Fruit fly (Drosophila melanogaster): ENCODE data around the gene Hsp110.

The Hsp110 gene

dm6 chr3L:14028485-14029384, 8.1 kb upstream of the Hsp110 start, which contains the start of gene Ptip:
Gene Ptip (minus strand): TSS chr3L:14029121.
- TF ChIP-seq Ets98B (GFP tag; IDR thresholded peaks at IDR 0.05) (0 out of 2 replicates have a peak, but pooled peaks have one; percentile 64), CG12605 (GFP tag; IDR thresholded peaks at IDR 0.05) (peak; percentile 66), CG8159 (tag; optimal IDR thresholded peaks at IDR 0.05) (no peak), CG4496 (GFP tag; IDR thresholded peaks at IDR 0.05) (peak; percentile 77), gl (tag; optimal IDR thresholded peaks at IDR 0.05) (peak; percentile 40), fd96Ca (GFP tag; IDR thresholded peaks at IDR 0.05) (no peak; the same call in 2 of the 3 replicates), CG8301 (tag; optimal IDR thresholded peaks at IDR 0.05) (no peak), CG32121 (GFP tag; IDR thresholded peaks at IDR 0.05) (peak; percentile 49; the same call in 1 of the 2 replicates), CG17806 (tag; optimal IDR thresholded peaks at IDR 0.05) (no peak)

DNA sequence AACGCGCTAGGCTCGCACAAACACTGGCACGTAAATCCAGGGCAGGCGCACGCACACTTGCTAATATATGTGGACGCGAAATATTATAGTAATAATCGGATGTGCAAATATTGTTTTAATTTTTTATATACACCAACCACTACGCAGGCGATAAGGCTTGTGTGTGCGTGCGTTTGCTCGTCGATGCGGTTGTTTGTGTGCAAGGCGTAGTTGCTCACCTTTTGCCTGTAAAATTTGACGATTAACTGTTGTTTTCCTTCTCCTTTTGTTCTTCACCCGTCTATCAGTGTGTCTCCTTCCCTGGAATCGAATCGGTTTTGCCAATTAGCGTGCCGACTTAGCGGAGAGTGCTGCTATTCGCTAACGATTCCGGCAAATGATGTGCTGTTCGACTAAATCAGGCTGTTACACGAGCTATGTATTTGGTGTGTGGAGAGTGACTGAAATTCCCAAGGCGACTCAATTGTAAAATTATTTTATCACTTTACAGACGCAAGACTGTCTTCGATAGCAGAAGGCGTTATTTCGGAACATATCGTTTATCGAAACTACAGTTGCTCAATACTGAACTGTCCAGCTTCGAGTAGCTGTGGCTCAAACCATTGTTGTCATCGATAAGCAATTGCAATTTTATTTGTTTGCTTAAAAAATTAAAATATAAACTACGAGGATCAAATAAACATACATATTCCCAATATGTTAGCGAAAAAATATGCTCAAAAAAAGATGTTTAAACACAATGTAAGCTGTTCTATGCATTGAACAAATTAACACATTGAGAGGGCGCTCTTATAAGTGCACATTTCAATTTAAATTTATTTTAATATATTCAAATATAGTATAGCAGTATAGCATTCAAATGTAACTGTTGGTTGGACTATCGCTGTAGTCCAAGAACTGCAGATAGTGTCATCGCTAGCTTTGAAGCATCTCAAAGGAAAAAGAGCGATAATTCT, 5.4 kb upstream of the Hsp110 start, which contains the start of the genes CG6650 and endos:
Gene CG6650, plus strand, starts transcription at position 280 of the 956 bp plus-strand sequence.
Gene endos, minus strand, starts transcription at position 536 of the 956 bp plus-strand sequence.
- TF ChIP-seq CG8301 (tag; optimal IDR thresholded peaks at IDR 0.05) (peak; percentile 47), EcR (GFP tag; optimal IDR thresholded peaks at IDR 0.05) (no peak), Ets98B (GFP tag; IDR thresholded peaks at IDR 0.05) (0 out of 2 replicates have a peak, but pooled peaks have one; percentile 5), CG12605 (GFP tag; IDR thresholded peaks at IDR 0.05) (no peak), CG10348 (GFP tag; IDR thresholded peaks at IDR 0.05) (no peak), Snoo (tag; optimal IDR thresholded peaks at IDR 0.05) (peak; percentile 5), CG13204 (GFP tag; optimal IDR thresholded peaks at IDR 0.05) (peak; percentile 25), rn (GFP tag; IDR thresholded peaks at IDR 0.05) (no peak), CG4496 (GFP tag; IDR thresholded peaks at IDR 0.05) (peak; percentile 51; the same call in 1 of the 3 replicates), CG14655 (GFP tag; optimal IDR thresholded peaks at IDR 0.05) (peak; percentile 20), fd96Ca (GFP tag; IDR thresholded peaks at IDR 0.05) (no peak), CG8159 (tag; optimal IDR thresholded peaks at IDR 0.05) (peak; percentile 21), CG15710 (tag; optimal IDR thresholded peaks at IDR 0.05) (peak; percentile 40), CG34367 (tag; optimal IDR thresholded peaks at IDR 0.05) (no peak), D1 (tag; optimal IDR thresholded peaks at IDR 0.05) (no peak), CG9948 (tag; optimal IDR thresholded peaks at IDR 0.05) (peak; percentile 4), gl (tag; optimal IDR thresholded peaks at IDR 0.05) (peak; percentile 18), CG17806 (tag; optimal IDR thresholded peaks at IDR 0.05) (peak; percentile 5), Pif1B (GFP tag; optimal IDR thresholded peaks at IDR 0.05) (no peak), CG32121 (GFP tag; IDR thresholded peaks at IDR 0.05) (peak; percentile 38; the same call in 1 of the 2 replicates), Pif1A (GFP tag; optimal IDR thresholded peaks at IDR 0.05) (no peak)

- TF ChIP-seq CG4496 (GFP tag; IDR thresholded peaks at IDR 0.05) (no peak), Pif1A (GFP tag; optimal IDR thresholded peaks at IDR 0.05) (no peak), CG15710 (tag; optimal IDR thresholded peaks at IDR 0.05) (no peak), Ets98B (GFP tag; IDR thresholded peaks at IDR 0.05) (no peak), CG13204 (GFP tag; optimal IDR thresholded peaks at IDR 0.05) (no peak), fd96Ca (GFP tag; IDR thresholded peaks at IDR 0.05) (no peak), CG12605 (GFP tag; IDR thresholded peaks at IDR 0.05) (no peak), CG32121 (GFP tag; IDR thresholded peaks at IDR 0.05) (no peak), CG10348 (GFP tag; IDR thresholded peaks at IDR 0.05) (no peak), rn (GFP tag; IDR thresholded peaks at IDR 0.05) (no peak), D1 (tag; optimal IDR thresholded peaks at IDR 0.05) (no peak), CG8301 (tag; optimal IDR thresholded peaks at IDR 0.05) (no peak), gl (tag; optimal IDR thresholded peaks at IDR 0.05) (no peak), CG34367 (tag; optimal IDR thresholded peaks at IDR 0.05) (no peak), CG9948 (tag; optimal IDR thresholded peaks at IDR 0.05) (no peak), CG14655 (GFP tag; optimal IDR thresholded peaks at IDR 0.05) (no peak), Snoo (tag; optimal IDR thresholded peaks at IDR 0.05) (no peak), Pif1B (GFP tag; optimal IDR thresholded peaks at IDR 0.05) (no peak)
These were observed 2.3 kb upstream of the Hsp110 start, which contains the start of gene CG6661 for dm6 chr3L:14034476-14034875. Gene CG6661 (plus strand): TSS chr3L:14034776.

DNA sequence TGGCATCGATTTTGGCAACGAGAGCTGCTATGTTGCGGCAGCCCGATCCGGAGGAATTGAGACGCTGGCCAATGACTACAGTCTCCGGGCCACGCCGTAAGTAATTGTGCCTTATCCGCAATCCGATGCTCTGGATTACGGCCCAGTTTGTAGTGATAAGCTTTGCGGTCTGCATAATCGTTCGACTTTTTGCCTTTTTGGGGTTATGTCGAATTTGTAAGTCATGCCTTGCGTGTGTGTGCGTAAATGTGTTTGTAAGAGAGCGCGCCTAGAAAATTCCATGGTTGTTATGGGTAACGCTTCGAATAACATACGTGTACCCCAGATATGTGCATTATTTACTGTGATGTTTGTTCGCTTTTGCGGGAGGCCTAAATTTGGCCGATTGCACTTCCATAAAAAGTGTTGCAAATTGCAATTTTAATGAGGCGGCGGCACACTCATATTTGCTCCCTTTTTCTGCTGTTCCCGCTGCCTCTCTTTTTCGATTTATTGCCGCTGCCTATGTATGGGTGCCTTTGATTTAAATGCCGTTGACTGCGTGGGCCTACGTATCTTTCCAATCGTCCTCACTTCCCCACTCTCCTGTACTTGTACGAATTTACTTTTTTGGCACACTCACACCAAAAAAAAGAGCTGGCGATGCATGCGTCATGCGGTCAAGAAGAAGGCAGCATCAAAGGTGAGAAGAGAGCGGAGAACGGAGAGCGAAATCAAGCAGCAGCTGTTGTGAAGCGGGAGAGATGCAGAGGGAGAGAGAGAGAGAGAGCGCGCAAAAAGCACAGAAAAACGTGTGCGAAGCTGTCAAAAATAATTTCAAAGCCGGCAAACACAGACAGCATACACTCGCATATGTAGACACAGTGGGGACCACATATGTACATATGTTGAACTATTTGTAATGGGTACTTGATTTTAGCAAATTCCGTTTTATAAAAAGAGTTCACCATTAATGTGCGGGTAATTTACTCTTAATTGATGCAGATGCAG, 1.1 kb downstream of the Hsp110 start:
- TF ChIP-seq CG4496 (GFP tag; IDR thresholded peaks at IDR 0.05), result peak; percentile 30; the same call in 1 of the 3 replicates
- no peak for TF ChIP-seq CG34367 (tag; optimal IDR thresholded peaks at IDR 0.05)
- TF ChIP-seq CG8159 (tag; optimal IDR thresholded peaks at IDR 0.05), result no peak
- peak; percentile 50 for TF ChIP-seq CG12605 (GFP tag; IDR thresholded peaks at IDR 0.05)
- 0 out of 3 replicates have a peak, but pooled peaks have one; percentile 29 for TF ChIP-seq fd96Ca (GFP tag; IDR thresholded peaks at IDR 0.05)
- TF ChIP-seq CG32121 (GFP tag; IDR thresholded peaks at IDR 0.05), result no peak; the same call in 1 of the 2 replicates
- TF ChIP-seq Snoo (tag; optimal IDR thresholded peaks at IDR 0.05), result peak; percentile 5
- peak; percentile 64 for TF ChIP-seq Ets98B (GFP tag; IDR thresholded peaks at IDR 0.05)
- TF ChIP-seq EcR (GFP tag; optimal IDR thresholded peaks at IDR 0.05), result peak; percentile 67
